Worm (Caenorhabditis elegans) whole organism, L3 larva: ENCODE results near the gene nlp-68.

Experiments used
- R02D3.7 ChIP-seq: fragments of 150-350 bp; optimal IDR thresholded peaks from 2 replicates; lab custom pipeline; 2014; ENCODE audit warnings: missing biosample characterization, missing genetic modification characterization
- ZK546.5 ChIP-seq: sonication (generic microtip); optimal IDR thresholded peaks from 2 replicates; lab custom pipeline; 2017; ENCODE audit warnings: missing biosample characterization, missing genetic modification characterization
- aly-2 ChIP-seq: fragments of 150-350 bp; optimal IDR thresholded peaks from 2 replicates; lab custom pipeline; 2014; ENCODE audit warnings: missing biosample characterization, missing genetic modification characterization
- ceh-82 ChIP-seq: fragments of 150-350 bp; optimal IDR thresholded peaks from 2 replicates; lab custom pipeline; 2014; ENCODE audit warnings: missing biosample characterization, missing genetic modification characterization
- daf-12 ChIP-seq: fragments of 150-350 bp; optimal IDR thresholded peaks from 2 replicates; lab custom pipeline; 2014; ENCODE audit warnings: missing biosample characterization, missing genetic modification reagents, missing genetic modification characterization
- egl-27 ChIP-seq: sonication (generic microtip); optimal IDR thresholded peaks from 4 replicates; lab custom pipeline; 2017; ENCODE audit warnings: missing biosample characterization, missing genetic modification reagents, missing genetic modification characterization
- egl-5 ChIP-seq: fragments of 150-350 bp; optimal IDR thresholded peaks from 2 replicates; lab custom pipeline; 2017; ENCODE audit warnings: missing biosample characterization, missing genetic modification reagents, missing genetic modification characterization, inconsistent platforms
- elt-1 ChIP-seq: fragments of 150-350 bp; optimal IDR thresholded peaks from 2 replicates; lab custom pipeline; 2014; ENCODE audit warnings: missing biosample characterization, missing genetic modification characterization
- elt-2 ChIP-seq: sonication (generic microtip); optimal IDR thresholded peaks from 2 replicates; lab custom pipeline; 2016; ENCODE audit warnings: missing genetic modification reagents, mild to moderate bottlenecking, missing genetic modification characterization, missing compliant biosample characterization
- elt-3 ChIP-seq, 3 experiments: fragments of 150-350 bp in 1 of 3; sonication (generic microtip) in 2 of 3; optimal IDR thresholded peaks; 2 replicates in 2 of 3; 4 replicates in 1 of 3; lab custom pipeline; 2014 to 2017; ENCODE audit warnings: missing biosample characterization in 3 of 3, missing genetic modification characterization in 3 of 3
- eor-1 ChIP-seq, 2 experiments: fragments of 150-350 bp; optimal IDR thresholded peaks; 2 replicates each; lab custom pipeline; 2014 to 2018; ENCODE audit warnings: missing biosample characterization in 2 of 2, missing genetic modification characterization in 2 of 2
- fkh-2 ChIP-seq: fragments of 150-350 bp; optimal IDR thresholded peaks from 2 replicates; lab custom pipeline; 2014; ENCODE audit warnings: missing biosample characterization, missing genetic modification reagents, missing genetic modification characterization
- fos-1 ChIP-seq: fragments of 150-350 bp; optimal IDR thresholded peaks from 2 replicates; lab custom pipeline; 2014; ENCODE audit warnings: missing biosample characterization, missing genetic modification characterization
- hmg-11 ChIP-seq: sonication (generic microtip); optimal IDR thresholded peaks from 2 replicates; lab custom pipeline; 2016; ENCODE audit warnings: missing genetic modification characterization, missing compliant biosample characterization
- jun-1 ChIP-seq: fragments of 150-350 bp; optimal IDR thresholded peaks from 2 replicates; lab custom pipeline; 2014; ENCODE audit warnings: missing biosample characterization, missing genetic modification reagents, missing genetic modification characterization
- lin-15B ChIP-seq: fragments of 150-350 bp; optimal IDR thresholded peaks from 2 replicates; lab custom pipeline; 2014; ENCODE audit warnings: missing biosample characterization, missing genetic modification characterization
- lin-39 ChIP-seq: fragments of 150-350 bp; optimal IDR thresholded peaks from 2 replicates; lab custom pipeline; 2018; ENCODE audit warnings: missing biosample characterization, missing genetic modification reagents, missing genetic modification characterization
- lsy-12 ChIP-seq: sonication (generic microtip); optimal IDR thresholded peaks from 2 replicates; lab custom pipeline; 2016; ENCODE audit warnings: mild to moderate bottlenecking, missing genetic modification characterization, missing compliant biosample characterization
- mdl-1 ChIP-seq: fragments of 150-350 bp; optimal IDR thresholded peaks from 2 replicates; lab custom pipeline; 2014; ENCODE audit warnings: missing biosample characterization, missing genetic modification characterization
- mml-1 ChIP-seq: fragments of 150-350 bp; sonication (generic microtip); optimal IDR thresholded peaks from 3 replicates; lab custom pipeline; 2014; ENCODE audit warnings: missing biosample characterization, missing genetic modification characterization
- nfya-1 ChIP-seq: sonication (generic microtip); optimal IDR thresholded peaks from 2 replicates; lab custom pipeline; 2017; ENCODE audit warnings: missing genetic modification characterization, mild to moderate bottlenecking, missing compliant biosample characterization, antibody characterized with exemption, moderate library complexity; ENCODE audit not compliant: insufficient read depth
- nhr-11 ChIP-seq: fragments of 150-350 bp; optimal IDR thresholded peaks from 2 replicates; lab custom pipeline; 2014; ENCODE audit warnings: missing biosample characterization, missing genetic modification characterization
- nhr-12 ChIP-seq: fragments of 150-350 bp; optimal IDR thresholded peaks from 2 replicates; lab custom pipeline; 2014; ENCODE audit warnings: missing biosample characterization, missing genetic modification characterization
- nhr-23 ChIP-seq: fragments of 150-350 bp; optimal IDR thresholded peaks from 2 replicates; lab custom pipeline; 2014; ENCODE audit warnings: missing biosample characterization, missing genetic modification reagents, missing genetic modification characterization
- nhr-237 ChIP-seq: fragments of 150-350 bp; optimal IDR thresholded peaks from 2 replicates; lab custom pipeline; 2014; ENCODE audit warnings: missing biosample characterization, missing genetic modification characterization
- nhr-25 ChIP-seq: sonication (generic microtip); optimal IDR thresholded peaks from 2 replicates; lab custom pipeline; 2017; ENCODE audit warnings: missing biosample characterization, missing genetic modification characterization
- nhr-28 ChIP-seq: fragments of 150-350 bp; optimal IDR thresholded peaks from 2 replicates; lab custom pipeline; 2014; ENCODE audit warnings: missing biosample characterization, missing genetic modification characterization
- nhr-43 ChIP-seq: sonication (generic microtip); optimal IDR thresholded peaks from 2 replicates; lab custom pipeline; 2016; ENCODE audit warnings: mild to moderate bottlenecking, missing genetic modification characterization, missing compliant biosample characterization; ENCODE audit not compliant: poor library complexity, severe bottlenecking
- nhr-67 ChIP-seq: fragments of 150-350 bp; optimal IDR thresholded peaks from 2 replicates; lab custom pipeline; 2014; ENCODE audit warnings: missing biosample characterization, missing genetic modification characterization
- nhr-76 ChIP-seq: fragments of 150-350 bp; sonication (generic microtip); optimal IDR thresholded peaks from 5 replicates; lab custom pipeline; 2014; ENCODE audit warnings: missing biosample characterization, missing genetic modification characterization
- nhr-77 ChIP-seq: fragments of 150-350 bp; optimal IDR thresholded peaks from 2 replicates; lab custom pipeline; 2014; ENCODE audit warnings: missing biosample characterization, missing genetic modification characterization
- pha-4 ChIP-seq: fragments of 150-350 bp; optimal IDR thresholded peaks from 2 replicates; lab custom pipeline; 2014; ENCODE audit warnings: missing biosample characterization, missing genetic modification reagents, missing genetic modification characterization
- pqm-1 ChIP-seq: fragments of 150-350 bp; optimal IDR thresholded peaks from 2 replicates; lab custom pipeline; 2017; ENCODE audit warnings: missing biosample characterization, missing genetic modification characterization, inconsistent platforms
- sea-2 ChIP-seq: fragments of 150-350 bp; sonication (generic microtip); optimal IDR thresholded peaks from 4 replicates; lab custom pipeline; 2014; ENCODE audit warnings: missing biosample characterization, missing genetic modification reagents, missing genetic modification characterization
- skn-1 ChIP-seq: fragments of 150-350 bp; optimal IDR thresholded peaks from 2 replicates; lab custom pipeline; 2014; ENCODE audit warnings: missing biosample characterization, missing genetic modification characterization
- snpc-4 ChIP-seq: fragments of 150-350 bp; optimal IDR thresholded peaks from 2 replicates; lab custom pipeline; 2014; ENCODE audit warnings: missing biosample characterization, missing genetic modification characterization
- tbx-2 ChIP-seq: sonication (generic microtip); optimal IDR thresholded peaks from 2 replicates; lab custom pipeline; 2016; ENCODE audit warnings: mild to moderate bottlenecking, missing genetic modification characterization, missing compliant biosample characterization
- unc-39 ChIP-seq: sonication (generic microtip); optimal IDR thresholded peaks from 4 replicates; lab custom pipeline; 2017; ENCODE audit warnings: missing biosample characterization, missing genetic modification characterization
- unc-62 ChIP-seq: fragments of 150-350 bp; sonication (generic microtip); optimal IDR thresholded peaks from 4 replicates; lab custom pipeline; 2014; ENCODE audit warnings: missing biosample characterization, missing genetic modification reagents, missing genetic modification characterization
- zag-1 ChIP-seq: fragments of 150-350 bp; optimal IDR thresholded peaks from 2 replicates; lab custom pipeline; 2014; ENCODE audit warnings: missing biosample characterization, missing genetic modification characterization
- ztf-11 ChIP-seq: fragments of 150-350 bp; optimal IDR thresholded peaks from 2 replicates; lab custom pipeline; 2014; ENCODE audit warnings: missing biosample characterization, missing genetic modification characterization

The nlp-68 gene

DNA sequence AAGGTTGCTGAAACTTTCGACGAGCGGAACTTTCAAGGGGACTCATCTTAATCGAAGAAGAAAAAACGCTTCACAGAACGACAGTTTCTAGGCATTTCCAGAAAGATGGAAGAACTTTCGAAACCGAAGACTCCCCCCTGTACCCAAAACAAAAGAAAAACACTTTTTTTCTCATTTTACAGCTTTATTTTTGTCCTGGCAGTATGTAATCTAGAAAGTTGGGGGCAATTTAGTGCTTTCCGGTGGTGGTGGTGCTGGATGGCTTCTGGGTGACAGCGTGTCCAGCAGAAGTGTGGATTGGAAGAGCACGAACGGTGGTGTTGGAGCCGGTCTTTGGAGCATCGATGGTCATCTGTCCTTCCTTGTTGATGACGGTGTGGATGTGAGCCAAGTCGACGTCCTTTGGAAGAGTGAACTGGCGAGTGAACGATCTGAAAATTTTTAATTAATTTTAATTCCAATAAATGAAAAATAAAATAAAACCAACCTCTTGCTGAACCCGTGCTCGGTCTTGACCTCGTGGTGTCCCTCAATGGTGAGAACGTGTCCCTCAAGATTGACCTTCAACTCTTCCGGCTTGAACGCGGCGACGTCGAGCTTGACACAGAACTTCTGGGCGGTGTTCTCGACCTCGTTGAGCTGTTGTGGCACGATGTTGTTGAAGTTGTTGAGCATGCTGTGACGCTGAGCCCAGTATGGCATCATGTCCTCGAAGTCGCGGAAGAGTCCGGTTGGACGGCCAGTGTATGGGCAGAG is 32.8 kb downstream of the nlp-68 start:
- TF ChIP-seq nhr-237 (tag; lab: Kevin White, UChicago) (no peak), ZK546.5 (tag; lab: Kevin White, UChicago) (no peak), egl-5 (tag; lab: Kevin White, UChicago) (no peak), nhr-25 (tag; lab: Kevin White, UChicago) (no peak), unc-39 (tag; lab: Kevin White, UChicago) (no peak), zag-1 (no peak), eor-1 (tag; optimal IDR thresholded peaks at IDR 0.05; lab: Kevin White, UChicago) (no peak), lsy-12 (tag; lab: Kevin White, UChicago) (no peak), daf-12 (tag; lab: Kevin White, UChicago) (no peak)
- TF ChIP-seq, all 47 proteins: peak for 0

DNA sequence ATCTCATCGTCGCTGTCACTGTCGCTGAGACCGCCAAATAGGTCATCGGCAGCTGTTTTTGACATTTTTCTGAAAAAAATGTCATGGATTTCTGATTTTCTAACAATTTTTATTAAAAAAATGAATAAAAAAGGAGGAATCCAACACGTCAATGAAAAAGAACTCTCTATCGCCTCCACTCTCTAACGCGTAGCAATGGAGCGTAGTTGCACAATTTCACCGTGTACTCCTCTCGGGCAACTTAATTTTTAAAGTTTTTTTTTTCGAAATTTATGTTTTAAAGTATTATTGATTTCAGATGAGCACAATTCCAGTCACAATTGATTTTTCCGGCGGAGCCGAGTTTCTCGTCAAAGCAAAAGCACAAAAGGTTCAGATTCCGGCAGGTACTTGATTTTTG is 33.8 kb downstream of the nlp-68 start, which contains the start of the genes taf-11.3 and urm-1:
taf-11.3 (minus strand) TSS at position 69 of the 400 bp plus-strand sequence.
urm-1 (plus strand) TSS at position 299 of the 400 bp plus-strand sequence.
- TF ChIP-seq nhr-11 (tag; lab: Kevin White, UChicago) (no peak), nhr-43 (tag; lab: Kevin White, UChicago) (peak; percentile 61), skn-1 (no peak), lin-15B (tag; lab: Kevin White, UChicago) (peak; percentile 93), fkh-2 (tag; lab: Kevin White, UChicago) (no peak), pqm-1 (tag; lab: Kevin White, UChicago) (no peak), aly-2 (tag; lab: Kevin White, UChicago) (no peak), R02D3.7 (tag; lab: Kevin White, UChicago) (peak; percentile 56), elt-2 (tag; lab: Kevin White, UChicago) (peak; percentile 21), lsy-12 (tag; lab: Kevin White, UChicago) (no peak), pha-4 (peak; percentile 90), mml-1 (tag; lab: Kevin White, UChicago) (no peak), nhr-67 (no peak), snpc-4 (peak; percentile 88), daf-12 (tag; lab: Kevin White, UChicago) (no peak), sea-2 (GFP tag; lab: Kevin White, UChicago) (no peak), hmg-11 (tag; lab: Kevin White, UChicago) (peak; percentile 67), egl-27 (no peak), lin-39 (tag; lab: Kevin White, UChicago) (peak; percentile 24), nhr-25 (tag; lab: Kevin White, UChicago) (peak; percentile 35), mdl-1 (tag; lab: Kevin White, UChicago) (no peak), ceh-82 (tag; lab: Kevin White, UChicago) (no peak), nhr-23 (tag; lab: Kevin White, UChicago) (peak; percentile 89), jun-1 (peak; percentile 13), nfya-1 (tag; lab: Kevin White, UChicago) (peak; percentile 85)

DNA sequence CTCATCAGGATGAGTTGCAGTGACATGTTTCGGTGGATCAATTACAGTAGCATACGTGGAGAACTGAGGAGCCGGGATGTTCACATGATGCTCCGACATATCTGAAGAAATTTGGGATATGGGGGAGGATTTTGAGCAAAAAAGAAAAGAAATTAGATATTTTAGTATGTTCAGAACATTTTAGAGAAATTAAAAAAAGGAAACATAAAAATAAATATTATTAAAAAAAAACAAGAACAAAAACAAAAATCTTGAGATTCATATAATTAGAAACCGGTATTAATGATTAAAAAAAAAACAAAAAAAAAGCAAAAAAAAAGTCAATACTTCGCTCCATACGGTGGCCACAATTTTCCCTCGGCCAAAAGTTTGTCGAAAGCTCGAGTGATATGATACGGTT is 35.2 kb downstream of the nlp-68 start, which contains the start of gene rab-33:
rab-33 (minus strand) TSS at position 101 of the 400 bp plus-strand sequence.
- TF ChIP-seq nhr-77 (tag; lab: Kevin White, UChicago) (no peak), nhr-237 (tag; lab: Kevin White, UChicago) (no peak), ztf-11 (tag; lab: Kevin White, UChicago) (no peak), lin-15B (tag; lab: Kevin White, UChicago) (no peak), zag-1 (no peak), nhr-76 (tag; lab: Kevin White, UChicago) (no peak), fos-1 (tag; lab: Kevin White, UChicago) (no peak), elt-2 (tag; lab: Kevin White, UChicago) (no peak), jun-1 (no peak), ceh-82 (tag; lab: Kevin White, UChicago) (no peak), unc-62 (no peak), elt-3 (tag; optimal IDR thresholded peaks at IDR 0.05; lab: Kevin White, UChicago) (no peak), nhr-28 (tag; lab: Kevin White, UChicago) (no peak), nhr-12 (tag; lab: Kevin White, UChicago) (no peak), eor-1 (tag; optimal IDR thresholded peaks at IDR 0.05; lab: Kevin White, UChicago) (no peak), elt-1 (no peak), tbx-2 (tag; lab: Kevin White, UChicago) (no peak)
